Worm (Caenorhabditis elegans) whole organism, late embryonic: ENCODE results near the gene daf-36.

Source experiments
- K09A11.1 ChIP-seq: sonication (generic microtip); optimal IDR thresholded peaks from 2 replicates; lab custom pipeline; 2017; ENCODE audit warnings: antibody characterized with exemption, mild to moderate bottlenecking, missing genetic modification characterization, missing compliant biosample characterization; ENCODE audit not compliant: insufficient read depth
- Y22D7AL.16 ChIP-seq: sonication (generic microtip); optimal IDR thresholded peaks from 2 replicates; lab custom pipeline; 2016; ENCODE audit warnings: missing genetic modification characterization, missing compliant biosample characterization
- ceh-34 ChIP-seq: sonication (generic microtip); optimal IDR thresholded peaks from 2 replicates; lab custom pipeline; 2016; ENCODE audit warnings: mild to moderate bottlenecking, missing genetic modification characterization, missing compliant biosample characterization
- ceh-48 ChIP-seq: sonication (generic microtip); optimal IDR thresholded peaks from 2 replicates; lab custom pipeline; 2016; ENCODE audit warnings: missing genetic modification characterization, inconsistent platforms, missing compliant biosample characterization
- fkh-10 ChIP-seq: fragments of 150-350 bp; optimal IDR thresholded peaks from 2 replicates; lab custom pipeline; 2014; ENCODE audit warnings: missing biosample characterization, missing genetic modification reagents, missing genetic modification characterization
- hlh-6 ChIP-seq: sonication (generic microtip); optimal IDR thresholded peaks from 2 replicates; lab custom pipeline; 2016; ENCODE audit warnings: missing genotype, missing genetic modification characterization, missing compliant biosample characterization
- hlh-8 ChIP-seq: sonication (generic microtip); optimal IDR thresholded peaks from 2 replicates; lab custom pipeline; 2016; ENCODE audit warnings: missing genotype, missing genetic modification characterization, missing compliant biosample characterization
- mec-3 ChIP-seq: sonication (generic microtip); optimal IDR thresholded peaks from 2 replicates; lab custom pipeline; 2016; ENCODE audit warnings: borderline replicate concordance, missing genetic modification characterization, missing compliant biosample characterization
- nhr-11 ChIP-seq: fragments of 150-350 bp; optimal IDR thresholded peaks from 2 replicates; lab custom pipeline; 2014; ENCODE audit warnings: missing biosample characterization, missing genetic modification characterization
- pat-9 ChIP-seq: fragments of 200-800 bp; sonication (Bioruptor generic); optimal IDR thresholded peaks from 2 replicates; lab custom pipeline; 2018; ENCODE audit warnings: mild to moderate bottlenecking, missing genetic modification characterization, moderate library complexity, missing compliant biosample characterization
- pha-4 ChIP-seq: fragments of 150-350 bp; optimal IDR thresholded peaks from 2 replicates; lab custom pipeline; 2018; ENCODE audit warnings: missing biosample characterization, missing genetic modification reagents, missing genetic modification characterization
- unc-86 ChIP-seq: sonication (generic microtip); optimal IDR thresholded peaks from 2 replicates; lab custom pipeline; 2016; ENCODE audit warnings: missing genetic modification characterization, missing compliant biosample characterization

- no peak for TF ChIP-seq hlh-8 (tag; lab: Kevin White, UChicago)
- TF ChIP-seq mec-3 (tag; lab: Kevin White, UChicago): no peak
- no peak for TF ChIP-seq ceh-34
- TF ChIP-seq nhr-11: no peak
- TF ChIP-seq ceh-48 (tag; lab: Kevin White, UChicago): no peak
- TF ChIP-seq fkh-10 (GFP tag; lab: Kevin White, UChicago): no peak
- TF ChIP-seq hlh-6 (tag; lab: Kevin White, UChicago): no peak
- no peak for TF ChIP-seq pha-4 (tag; lab: Kevin White, UChicago)
- no peak for TF ChIP-seq K09A11.1 (tag; lab: Kevin White, UChicago)
- TF ChIP-seq unc-86: no peak
- no peak for TF ChIP-seq Y22D7AL.16
- no peak for TF ChIP-seq pat-9 (tag; lab: Kevin White, UChicago)
Observed at ce11 chrV:10173653-10174052, 51.9 kb downstream of the daf-36 start, which contains the start of gene egl-3.
